Worm (Caenorhabditis elegans) whole organism, mixed stage, embryonic: ENCODE measurements around the gene F36H12.9.

ENCODE experiments used
- M03D4.4 ChIP-seq: sonication (generic microtip); optimal IDR thresholded peaks from 2 replicates; lab custom pipeline; 2017; ENCODE audit warnings: mild to moderate bottlenecking, missing genetic modification characterization, missing compliant biosample characterization
- bed-3 ChIP-seq: fragments of 200-800 bp; sonication (Bioruptor generic); optimal IDR thresholded peaks from 3 replicates; lab custom pipeline; 2018; ENCODE audit warnings: mild to moderate bottlenecking, missing genetic modification characterization, moderate library complexity, missing compliant biosample characterization
- blmp-1 ChIP-seq: fragments of 150-350 bp; optimal IDR thresholded peaks from 2 replicates; lab custom pipeline; 2014; ENCODE audit warnings: missing biosample characterization, missing genetic modification characterization
- ceh-39 ChIP-seq: fragments of 150-350 bp; optimal IDR thresholded peaks from 2 replicates; lab custom pipeline; 2014; ENCODE audit warnings: missing biosample characterization, missing genetic modification characterization
- ceh-43 ChIP-seq: fragments of 200-800 bp; sonication (Bioruptor generic); optimal IDR thresholded peaks from 2 replicates; lab custom pipeline; 2018; ENCODE audit warnings: mild to moderate bottlenecking, missing genetic modification characterization, moderate library complexity, missing compliant biosample characterization
- ces-1 ChIP-seq: fragments of 150-350 bp; optimal IDR thresholded peaks from 2 replicates; lab custom pipeline; 2014; ENCODE audit warnings: missing biosample characterization, missing genetic modification reagents, missing genetic modification characterization
- cnd-1 ChIP-seq: fragments of 200-800 bp; sonication (Bioruptor generic); optimal IDR thresholded peaks from 2 replicates; lab custom pipeline; 2018; ENCODE audit warnings: mild to moderate bottlenecking, missing genetic modification characterization, missing compliant biosample characterization
- drap-1 ChIP-seq: fragments of 200-800 bp; sonication (Bioruptor generic); optimal IDR thresholded peaks from 3 replicates; lab custom pipeline; 2018; ENCODE audit warnings: mild to moderate bottlenecking, missing genetic modification characterization, missing compliant biosample characterization
- elt-1 ChIP-seq: sonication (generic microtip); optimal IDR thresholded peaks from 2 replicates; lab custom pipeline; 2017; ENCODE audit warnings: missing genetic modification characterization, mild to moderate bottlenecking, missing compliant biosample characterization, antibody characterized with exemption, moderate library complexity, borderline replicate concordance; ENCODE audit not compliant: insufficient read depth
- elt-3 ChIP-seq: fragments of 150-350 bp; optimal IDR thresholded peaks from 2 replicates; lab custom pipeline; 2014; ENCODE audit warnings: missing biosample characterization, missing genetic modification characterization
- flh-1 ChIP-seq: fragments of 200-800 bp; sonication (Bioruptor generic); optimal IDR thresholded peaks from 2 replicates; lab custom pipeline; 2018; ENCODE audit warnings: mild to moderate bottlenecking, missing genetic modification characterization, moderate library complexity, missing compliant biosample characterization
- ham-2 ChIP-seq: fragments of 200-800 bp; sonication (Bioruptor generic); optimal IDR thresholded peaks from 2 replicates; lab custom pipeline; 2018; ENCODE audit warnings: mild to moderate bottlenecking, missing genetic modification characterization, missing compliant biosample characterization
- hlh-1 ChIP-seq: fragments of 150-350 bp; optimal IDR thresholded peaks from 2 replicates; lab custom pipeline; 2014; ENCODE audit warnings: missing biosample characterization, missing genetic modification reagents, missing genetic modification characterization
- lin-13 ChIP-seq: fragments of 150-350 bp; optimal IDR thresholded peaks from 2 replicates; lab custom pipeline; 2014; ENCODE audit warnings: missing biosample characterization, missing genetic modification characterization
- lin-32 ChIP-seq: fragments of 200-800 bp; sonication (Bioruptor generic); optimal IDR thresholded peaks from 2 replicates; lab custom pipeline; 2018; ENCODE audit warnings: mild to moderate bottlenecking, missing genetic modification characterization, missing compliant biosample characterization
- lsy-2 ChIP-seq: fragments of 150-350 bp; optimal IDR thresholded peaks from 2 replicates; lab custom pipeline; 2014; ENCODE audit warnings: missing biosample characterization, missing genetic modification characterization
- mab-5 ChIP-seq: fragments of 150-350 bp; optimal IDR thresholded peaks from 2 replicates; lab custom pipeline; 2014; ENCODE audit warnings: missing biosample characterization, missing genetic modification characterization
- mep-1 ChIP-seq: fragments of 150-350 bp; optimal IDR thresholded peaks from 2 replicates; lab custom pipeline; 2017; ENCODE audit warnings: missing biosample characterization, missing genetic modification reagents, missing genetic modification characterization, inconsistent platforms
- mls-2 ChIP-seq: sonication (generic microtip); optimal IDR thresholded peaks from 2 replicates; lab custom pipeline; 2016; ENCODE audit warnings: mild to moderate bottlenecking, missing genetic modification characterization, moderate library complexity, missing compliant biosample characterization
- nhr-12 ChIP-seq: fragments of 150-350 bp; optimal IDR thresholded peaks from 2 replicates; lab custom pipeline; 2014; ENCODE audit warnings: missing biosample characterization, missing genetic modification characterization
- nhr-2 ChIP-seq: fragments of 150-350 bp; optimal IDR thresholded peaks from 2 replicates; lab custom pipeline; 2014; ENCODE audit warnings: missing biosample characterization, missing genetic modification characterization
- nhr-237 ChIP-seq: fragments of 150-350 bp; optimal IDR thresholded peaks from 2 replicates; lab custom pipeline; 2014; ENCODE audit warnings: missing biosample characterization, missing genetic modification characterization
- nhr-28 ChIP-seq: fragments of 150-350 bp; optimal IDR thresholded peaks from 2 replicates; lab custom pipeline; 2014; ENCODE audit warnings: missing biosample characterization, missing genetic modification characterization
- nhr-76 ChIP-seq: sonication (generic microtip); optimal IDR thresholded peaks from 2 replicates; lab custom pipeline; 2017; ENCODE audit warnings: missing biosample characterization, missing genetic modification characterization
- pha-4 ChIP-seq: fragments of 150-350 bp; optimal IDR thresholded peaks from 2 replicates; lab custom pipeline; 2018; ENCODE audit warnings: missing biosample characterization, missing genetic modification reagents, missing genetic modification characterization
- sem-2 ChIP-seq: fragments of 200-800 bp; sonication (Bioruptor generic); optimal IDR thresholded peaks from 2 replicates; lab custom pipeline; 2018; ENCODE audit warnings: mild to moderate bottlenecking, missing genetic modification characterization, missing compliant biosample characterization
- snpc-4 ChIP-seq: fragments of 150-350 bp; optimal IDR thresholded peaks from 2 replicates; lab custom pipeline; 2014; ENCODE audit warnings: missing biosample characterization, missing genetic modification characterization
- sptf-1 ChIP-seq: sonication (generic microtip); optimal IDR thresholded peaks from 2 replicates; lab custom pipeline; 2017; ENCODE audit warnings: mild to moderate bottlenecking, missing genetic modification characterization, moderate library complexity, missing compliant biosample characterization
- tbx-8 ChIP-seq: fragments of 200-800 bp; sonication (Bioruptor generic); optimal IDR thresholded peaks from 2 replicates; lab custom pipeline; 2018; ENCODE audit warnings: mild to moderate bottlenecking, missing genetic modification characterization, moderate library complexity, missing compliant biosample characterization
- unc-120 ChIP-seq: sonication (generic microtip); optimal IDR thresholded peaks from 2 replicates; lab custom pipeline; 2017; ENCODE audit warnings: missing genetic modification characterization, missing compliant biosample characterization; ENCODE audit not compliant: poor library complexity, severe bottlenecking
- unc-39 ChIP-seq: fragments of 150-350 bp; optimal IDR thresholded peaks from 2 replicates; lab custom pipeline; 2014; ENCODE audit warnings: missing biosample characterization, missing genetic modification characterization
- unc-62 ChIP-seq: fragments of 150-350 bp; optimal IDR thresholded peaks from 2 replicates; lab custom pipeline; 2014; ENCODE audit warnings: missing biosample characterization, missing genetic modification reagents, missing genetic modification characterization
- ztf-11 ChIP-seq: fragments of 150-350 bp; optimal IDR thresholded peaks from 2 replicates; lab custom pipeline; 2014; ENCODE audit warnings: missing biosample characterization, missing genetic modification characterization

F36H12.9 gene

ce11 chrIV:5272518-5272917 is 15.7 kb downstream of the F36H12.9 start, which contains the start of gene F36H12.3:
Gene F36H12.3, plus strand, starts transcription at chrIV:5272818.
- no peak for TF ChIP-seq ces-1 (GFP tag; lab: Kevin White, UChicago)
- TF ChIP-seq ceh-39 (tag; lab: Kevin White, UChicago), result no peak
- TF ChIP-seq blmp-1 (tag; lab: Kevin White, UChicago), result no peak
- no peak for TF ChIP-seq lin-13 (tag; lab: Kevin White, UChicago)
- TF ChIP-seq mep-1, result no peak
- TF ChIP-seq elt-1 (tag; lab: Kevin White, UChicago), result no peak
- TF ChIP-seq elt-3 (tag; lab: Kevin White, UChicago), result no peak
- no peak for TF ChIP-seq tbx-8 (GFP tag; lab: Kevin White, UChicago)
- TF ChIP-seq bed-3, result no peak
- TF ChIP-seq nhr-12 (tag; lab: Kevin White, UChicago), result no peak
- TF ChIP-seq nhr-28 (tag; lab: Kevin White, UChicago), result no peak
- no peak for TF ChIP-seq ham-2 (GFP tag; lab: Kevin White, UChicago)
- TF ChIP-seq snpc-4 (tag; lab: Kevin White, UChicago), result no peak
- TF ChIP-seq ztf-11 (tag; lab: Kevin White, UChicago), result no peak
- no peak for TF ChIP-seq unc-120
- no peak for TF ChIP-seq lin-32 (GFP tag; lab: Kevin White, UChicago)
- TF ChIP-seq flh-1 (GFP tag; lab: Kevin White, UChicago), result no peak
- TF ChIP-seq mls-2 (tag; lab: Kevin White, UChicago), result no peak
- TF ChIP-seq M03D4.4 (tag; lab: Kevin White, UChicago), result no peak

ce11 chrIV:5273385-5273784 is 16.6 kb downstream of the F36H12.9 start:
- no peak for TF ChIP-seq hlh-1 (tag; lab: Kevin White, UChicago)
- no peak for TF ChIP-seq sptf-1 (tag; lab: Kevin White, UChicago)
- TF ChIP-seq unc-62, result no peak
- TF ChIP-seq ceh-43, result no peak

ce11 chrIV:5274123-5274581 is 17.3 kb downstream of the F36H12.9 start, which contains the start of gene slfl-4:
Gene slfl-4, plus strand, starts transcription at chrIV:5274531.
- no peak for TF ChIP-seq sem-2 (GFP tag; lab: Kevin White, UChicago)
- TF ChIP-seq pha-4, result no peak
- no peak for TF ChIP-seq lsy-2
- TF ChIP-seq ztf-11 (tag; lab: Kevin White, UChicago), result no peak
- no peak for TF ChIP-seq ceh-43
- no peak for TF ChIP-seq sptf-1 (tag; lab: Kevin White, UChicago)
- TF ChIP-seq lin-13 (tag; lab: Kevin White, UChicago), result no peak
- TF ChIP-seq ces-1 (GFP tag; lab: Kevin White, UChicago), result no peak
- TF ChIP-seq flh-1 (GFP tag; lab: Kevin White, UChicago), result no peak
- no peak for TF ChIP-seq snpc-4 (tag; lab: Kevin White, UChicago)
- TF ChIP-seq nhr-2 (tag; lab: Kevin White, UChicago), result no peak
- TF ChIP-seq blmp-1 (tag; lab: Kevin White, UChicago), result no peak
- TF ChIP-seq elt-3 (tag; lab: Kevin White, UChicago), result no peak
- TF ChIP-seq lin-32 (GFP tag; lab: Kevin White, UChicago), result no peak
- no peak for TF ChIP-seq nhr-12 (tag; lab: Kevin White, UChicago)
- TF ChIP-seq cnd-1, result no peak
- no peak for TF ChIP-seq unc-62
- TF ChIP-seq drap-1 (GFP tag; lab: Kevin White, UChicago), result no peak
- TF ChIP-seq elt-1 (tag; lab: Kevin White, UChicago), result no peak

ce11 chrIV:5277752-5278151 is 20.9 kb downstream of the F36H12.9 start, which contains the start of gene F36H12.17:
Gene F36H12.17, minus strand, starts transcription at chrIV:5277852.
- TF ChIP-seq nhr-76 (tag; lab: Kevin White, UChicago) (no peak), unc-39 (tag; lab: Kevin White, UChicago) (no peak), blmp-1 (tag; lab: Kevin White, UChicago) (no peak), lsy-2 (no peak), cnd-1 (no peak), nhr-2 (tag; lab: Kevin White, UChicago) (no peak), hlh-1 (tag; lab: Kevin White, UChicago) (no peak), mab-5 (tag; lab: Kevin White, UChicago) (no peak), mep-1 (no peak), lin-13 (tag; lab: Kevin White, UChicago) (no peak), ceh-39 (tag; lab: Kevin White, UChicago) (no peak), unc-120 (no peak), ceh-43 (no peak), pha-4 (no peak), nhr-28 (tag; lab: Kevin White, UChicago) (no peak), sptf-1 (tag; lab: Kevin White, UChicago) (no peak), unc-62 (no peak), elt-3 (tag; lab: Kevin White, UChicago) (no peak), ztf-11 (tag; lab: Kevin White, UChicago) (no peak), nhr-237 (tag; lab: Kevin White, UChicago) (no peak)
